Worm (Caenorhabditis elegans) whole organism, L3 larva: Measurements from ENCODE around the gene sor-1.
A peak's percentile ranks its signal among the peaks of the same experiment; 100 is the strongest.

Experiments
- R02D3.7 ChIP-seq: fragments of 150-350 bp; optimal IDR thresholded peaks from 2 replicates; lab custom pipeline; 2014; ENCODE audit warnings: missing biosample characterization, missing genetic modification characterization
- ZK546.5 ChIP-seq: sonication (generic microtip); optimal IDR thresholded peaks from 2 replicates; lab custom pipeline; 2017; ENCODE audit warnings: missing biosample characterization, missing genetic modification characterization
- aly-2 ChIP-seq: fragments of 150-350 bp; optimal IDR thresholded peaks from 2 replicates; lab custom pipeline; 2014; ENCODE audit warnings: missing biosample characterization, missing genetic modification characterization
- ama-1 ChIP-seq: fragments of 150-350 bp; optimal IDR thresholded peaks from 2 replicates; lab custom pipeline; 2018
- ceh-16 ChIP-seq: sonication (generic microtip); optimal IDR thresholded peaks from 2 replicates; lab custom pipeline; 2017; ENCODE audit warnings: missing biosample characterization, missing genetic modification characterization
- ceh-82 ChIP-seq: fragments of 150-350 bp; optimal IDR thresholded peaks from 2 replicates; lab custom pipeline; 2014; ENCODE audit warnings: missing biosample characterization, missing genetic modification characterization
- ceh-9 ChIP-seq: sonication (generic microtip); optimal IDR thresholded peaks from 2 replicates; lab custom pipeline; 2018; ENCODE audit warnings: missing biosample characterization, missing genetic modification characterization
- daf-12 ChIP-seq: fragments of 150-350 bp; optimal IDR thresholded peaks from 2 replicates; lab custom pipeline; 2014; ENCODE audit warnings: missing biosample characterization, missing genetic modification reagents, missing genetic modification characterization
- egl-27 ChIP-seq: sonication (generic microtip); optimal IDR thresholded peaks from 4 replicates; lab custom pipeline; 2017; ENCODE audit warnings: missing biosample characterization, missing genetic modification reagents, missing genetic modification characterization
- egl-5 ChIP-seq: fragments of 150-350 bp; optimal IDR thresholded peaks from 2 replicates; lab custom pipeline; 2017; ENCODE audit warnings: missing biosample characterization, missing genetic modification reagents, missing genetic modification characterization, inconsistent platforms
- elt-1 ChIP-seq: fragments of 150-350 bp; optimal IDR thresholded peaks from 2 replicates; lab custom pipeline; 2014; ENCODE audit warnings: missing biosample characterization, missing genetic modification characterization
- elt-2 ChIP-seq: sonication (generic microtip); optimal IDR thresholded peaks from 2 replicates; lab custom pipeline; 2016; ENCODE audit warnings: missing genetic modification reagents, mild to moderate bottlenecking, missing genetic modification characterization, missing compliant biosample characterization
- elt-3 ChIP-seq, 3 experiments: fragments of 150-350 bp in 1 of 3; sonication (generic microtip) in 2 of 3; optimal IDR thresholded peaks; 2 replicates in 2 of 3; 4 replicates in 1 of 3; lab custom pipeline; 2014 to 2017; ENCODE audit warnings: missing biosample characterization in 3 of 3, missing genetic modification characterization in 3 of 3
- eor-1 ChIP-seq, 2 experiments: fragments of 150-350 bp; optimal IDR thresholded peaks; 2 replicates each; lab custom pipeline; 2014 to 2018; ENCODE audit warnings: missing biosample characterization in 2 of 2, missing genetic modification characterization in 2 of 2
- fkh-10 ChIP-seq: sonication (generic microtip); optimal IDR thresholded peaks from 2 replicates; lab custom pipeline; 2017; ENCODE audit warnings: missing biosample characterization, missing genetic modification reagents, missing genetic modification characterization
- fkh-2 ChIP-seq: fragments of 150-350 bp; optimal IDR thresholded peaks from 2 replicates; lab custom pipeline; 2014; ENCODE audit warnings: missing biosample characterization, missing genetic modification reagents, missing genetic modification characterization
- fos-1 ChIP-seq: fragments of 150-350 bp; optimal IDR thresholded peaks from 2 replicates; lab custom pipeline; 2014; ENCODE audit warnings: missing biosample characterization, missing genetic modification characterization
- hmg-11 ChIP-seq: sonication (generic microtip); optimal IDR thresholded peaks from 2 replicates; lab custom pipeline; 2016; ENCODE audit warnings: missing genetic modification characterization, missing compliant biosample characterization
- jun-1 ChIP-seq: fragments of 150-350 bp; optimal IDR thresholded peaks from 2 replicates; lab custom pipeline; 2014; ENCODE audit warnings: missing biosample characterization, missing genetic modification reagents, missing genetic modification characterization
- lin-15B ChIP-seq: fragments of 150-350 bp; optimal IDR thresholded peaks from 2 replicates; lab custom pipeline; 2014; ENCODE audit warnings: missing biosample characterization, missing genetic modification characterization
- lin-39 ChIP-seq: fragments of 150-350 bp; optimal IDR thresholded peaks from 2 replicates; lab custom pipeline; 2018; ENCODE audit warnings: missing biosample characterization, missing genetic modification reagents, missing genetic modification characterization
- lsy-12 ChIP-seq: sonication (generic microtip); optimal IDR thresholded peaks from 2 replicates; lab custom pipeline; 2016; ENCODE audit warnings: mild to moderate bottlenecking, missing genetic modification characterization, missing compliant biosample characterization
- mdl-1 ChIP-seq: fragments of 150-350 bp; optimal IDR thresholded peaks from 2 replicates; lab custom pipeline; 2014; ENCODE audit warnings: missing biosample characterization, missing genetic modification characterization
- mml-1 ChIP-seq: fragments of 150-350 bp; sonication (generic microtip); optimal IDR thresholded peaks from 3 replicates; lab custom pipeline; 2014; ENCODE audit warnings: missing biosample characterization, missing genetic modification characterization
- nfya-1 ChIP-seq: sonication (generic microtip); optimal IDR thresholded peaks from 2 replicates; lab custom pipeline; 2017; ENCODE audit warnings: missing genetic modification characterization, mild to moderate bottlenecking, missing compliant biosample characterization, antibody characterized with exemption, moderate library complexity; ENCODE audit not compliant: insufficient read depth
- nhr-11 ChIP-seq: fragments of 150-350 bp; optimal IDR thresholded peaks from 2 replicates; lab custom pipeline; 2014; ENCODE audit warnings: missing biosample characterization, missing genetic modification characterization
- nhr-12 ChIP-seq: fragments of 150-350 bp; optimal IDR thresholded peaks from 2 replicates; lab custom pipeline; 2014; ENCODE audit warnings: missing biosample characterization, missing genetic modification characterization
- nhr-23 ChIP-seq: fragments of 150-350 bp; optimal IDR thresholded peaks from 2 replicates; lab custom pipeline; 2014; ENCODE audit warnings: missing biosample characterization, missing genetic modification reagents, missing genetic modification characterization
- nhr-237 ChIP-seq: fragments of 150-350 bp; optimal IDR thresholded peaks from 2 replicates; lab custom pipeline; 2014; ENCODE audit warnings: missing biosample characterization, missing genetic modification characterization
- nhr-25 ChIP-seq: sonication (generic microtip); optimal IDR thresholded peaks from 2 replicates; lab custom pipeline; 2017; ENCODE audit warnings: missing biosample characterization, missing genetic modification characterization
- nhr-28 ChIP-seq: fragments of 150-350 bp; optimal IDR thresholded peaks from 2 replicates; lab custom pipeline; 2014; ENCODE audit warnings: missing biosample characterization, missing genetic modification characterization
- nhr-43 ChIP-seq: sonication (generic microtip); optimal IDR thresholded peaks from 2 replicates; lab custom pipeline; 2016; ENCODE audit warnings: mild to moderate bottlenecking, missing genetic modification characterization, missing compliant biosample characterization; ENCODE audit not compliant: poor library complexity, severe bottlenecking
- nhr-67 ChIP-seq: fragments of 150-350 bp; optimal IDR thresholded peaks from 2 replicates; lab custom pipeline; 2014; ENCODE audit warnings: missing biosample characterization, missing genetic modification characterization
- nhr-76 ChIP-seq: fragments of 150-350 bp; sonication (generic microtip); optimal IDR thresholded peaks from 5 replicates; lab custom pipeline; 2014; ENCODE audit warnings: missing biosample characterization, missing genetic modification characterization
- nhr-77 ChIP-seq: fragments of 150-350 bp; optimal IDR thresholded peaks from 2 replicates; lab custom pipeline; 2014; ENCODE audit warnings: missing biosample characterization, missing genetic modification characterization
- pha-4 ChIP-seq: fragments of 150-350 bp; optimal IDR thresholded peaks from 2 replicates; lab custom pipeline; 2014; ENCODE audit warnings: missing biosample characterization, missing genetic modification reagents, missing genetic modification characterization
- pqm-1 ChIP-seq: fragments of 150-350 bp; optimal IDR thresholded peaks from 2 replicates; lab custom pipeline; 2017; ENCODE audit warnings: missing biosample characterization, missing genetic modification characterization, inconsistent platforms
- sea-2 ChIP-seq: fragments of 150-350 bp; sonication (generic microtip); optimal IDR thresholded peaks from 4 replicates; lab custom pipeline; 2014; ENCODE audit warnings: missing biosample characterization, missing genetic modification reagents, missing genetic modification characterization
- skn-1 ChIP-seq: fragments of 150-350 bp; optimal IDR thresholded peaks from 2 replicates; lab custom pipeline; 2014; ENCODE audit warnings: missing biosample characterization, missing genetic modification characterization
- snpc-4 ChIP-seq: fragments of 150-350 bp; optimal IDR thresholded peaks from 2 replicates; lab custom pipeline; 2014; ENCODE audit warnings: missing biosample characterization, missing genetic modification characterization
- tbx-2 ChIP-seq: sonication (generic microtip); optimal IDR thresholded peaks from 2 replicates; lab custom pipeline; 2016; ENCODE audit warnings: mild to moderate bottlenecking, missing genetic modification characterization, missing compliant biosample characterization
- unc-39 ChIP-seq: sonication (generic microtip); optimal IDR thresholded peaks from 4 replicates; lab custom pipeline; 2017; ENCODE audit warnings: missing biosample characterization, missing genetic modification characterization
- unc-62 ChIP-seq: fragments of 150-350 bp; sonication (generic microtip); optimal IDR thresholded peaks from 4 replicates; lab custom pipeline; 2014; ENCODE audit warnings: missing biosample characterization, missing genetic modification reagents, missing genetic modification characterization
- zag-1 ChIP-seq: fragments of 150-350 bp; optimal IDR thresholded peaks from 2 replicates; lab custom pipeline; 2014; ENCODE audit warnings: missing biosample characterization, missing genetic modification characterization
- ztf-11 ChIP-seq: fragments of 150-350 bp; optimal IDR thresholded peaks from 2 replicates; lab custom pipeline; 2014; ENCODE audit warnings: missing biosample characterization, missing genetic modification characterization
- ztf-4 ChIP-seq: fragments of 150-350 bp; optimal IDR thresholded peaks from 2 replicates; lab custom pipeline; 2014; ENCODE audit warnings: missing biosample characterization, missing genetic modification characterization

Gene sor-1

DNA sequence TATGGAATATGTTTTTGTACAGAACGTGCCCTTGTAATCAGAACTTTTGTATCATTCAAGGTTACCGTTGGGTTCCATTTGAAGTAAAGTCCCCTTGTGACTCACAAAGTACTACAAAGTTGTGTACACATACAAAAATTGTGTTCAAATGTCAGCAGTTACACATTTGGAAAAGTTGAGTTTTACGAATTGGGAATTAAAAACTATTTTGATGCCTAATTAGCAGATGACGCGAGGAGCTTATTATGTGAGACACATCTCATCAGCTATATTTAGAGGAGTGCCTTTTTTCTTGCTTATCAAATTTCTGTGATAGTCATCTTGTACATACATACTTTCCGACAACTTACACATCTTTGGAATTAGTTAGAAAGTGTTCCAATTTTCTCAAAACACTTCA, 4.5 kb upstream of the sor-1 start:
- TF ChIP-seq egl-5 (tag; lab: Kevin White, UChicago) (no peak), pha-4 (tag; lab: Kevin White, UChicago) (peak; percentile 32), mdl-1 (tag; lab: Kevin White, UChicago) (no peak), nhr-25 (no peak), ZK546.5 (tag; lab: Kevin White, UChicago) (no peak), unc-39 (tag; lab: Kevin White, UChicago) (no peak)
- TF ChIP-seq, all 47 proteins: peak for 1

DNA sequence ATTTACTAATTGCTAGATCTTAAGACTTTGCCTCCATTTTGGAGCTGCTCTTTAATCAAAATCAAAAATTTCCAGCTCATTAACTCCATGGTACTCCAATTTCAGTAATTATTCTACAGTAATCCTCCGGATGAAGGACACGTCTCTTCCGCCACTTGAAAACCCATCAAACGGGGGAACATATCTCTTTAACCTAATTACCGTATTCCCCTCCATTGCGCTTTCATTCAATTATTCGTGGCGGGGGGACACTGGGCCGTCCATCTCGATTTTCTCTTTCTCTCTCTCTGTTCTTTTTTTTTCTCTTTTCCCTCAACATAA, 1.1 kb upstream of the sor-1 start:
- TF ChIP-seq nhr-28 (tag; lab: Kevin White, UChicago) (no peak), pha-4 (tag; lab: Kevin White, UChicago) (no peak), egl-27 (tag; lab: Kevin White, UChicago) (no peak), nhr-23 (tag; lab: Kevin White, UChicago) (no peak), lsy-12 (no peak), unc-62 (GFP tag; lab: Kevin White, UChicago) (no peak), nhr-76 (no peak), fos-1 (tag; lab: Kevin White, UChicago) (no peak), egl-5 (tag; lab: Kevin White, UChicago) (no peak), fkh-2 (tag; lab: Kevin White, UChicago) (no peak)

DNA sequence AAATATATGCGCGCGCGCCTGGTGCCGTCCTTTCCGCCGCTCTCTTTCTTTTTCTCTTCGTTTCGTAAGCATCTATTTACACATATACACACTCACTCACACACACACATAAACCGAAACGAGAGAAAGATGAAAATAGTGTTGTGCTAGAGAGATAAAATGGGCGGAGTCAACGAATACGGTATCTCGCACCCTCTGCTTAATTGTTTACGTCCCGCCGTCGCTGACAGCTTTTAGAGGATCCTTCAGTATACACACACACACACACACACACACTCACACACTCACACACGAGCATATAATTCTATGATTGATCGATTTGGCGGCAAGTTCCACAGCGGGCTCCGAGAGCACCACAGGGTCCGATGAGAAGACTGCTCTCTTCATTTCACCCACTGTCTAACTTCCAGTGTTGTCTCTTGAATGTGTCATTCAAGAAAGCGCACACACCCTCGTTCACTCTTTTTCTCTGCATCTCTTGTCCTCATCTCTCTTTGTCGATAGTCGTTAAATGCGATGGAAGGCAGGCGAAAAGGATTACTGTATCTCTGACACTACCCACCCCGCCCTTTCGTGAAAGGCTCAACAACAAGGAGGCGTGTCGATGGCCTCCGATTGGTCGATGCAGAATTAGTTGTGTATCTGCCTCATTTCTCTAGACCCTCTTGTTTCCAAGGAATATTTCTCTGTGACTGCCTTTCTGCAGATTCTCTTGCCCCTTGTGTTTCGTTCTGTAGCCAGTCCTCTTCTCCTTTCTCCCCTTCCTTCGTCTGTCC, 588 bp upstream of the sor-1 start:
- TF ChIP-seq eor-1 (tag; optimal IDR thresholded peaks at IDR 0.05; lab: Kevin White, UChicago) (no peak), fkh-2 (tag; lab: Kevin White, UChicago) (peak; percentile 85), elt-2 (tag; lab: Kevin White, UChicago) (peak; percentile 77), ZK546.5 (tag; lab: Kevin White, UChicago) (peak; percentile 5), jun-1 (peak; percentile 67), nhr-43 (peak; percentile 43), elt-3 (tag; optimal IDR thresholded peaks at IDR 0.05; lab: Kevin White, UChicago) (no peak), pqm-1 (tag; lab: Kevin White, UChicago) (peak; percentile 79), sea-2 (GFP tag; lab: Kevin White, UChicago) (peak; percentile 35), daf-12 (tag; lab: Kevin White, UChicago) (no peak), nhr-23 (tag; lab: Kevin White, UChicago) (peak; percentile 89), nhr-76 (no peak), aly-2 (tag; lab: Kevin White, UChicago) (no peak), zag-1 (tag; lab: Kevin White, UChicago) (peak; percentile 82), nhr-12 (tag; lab: Kevin White, UChicago) (no peak), unc-39 (tag; lab: Kevin White, UChicago) (peak; percentile 30), egl-5 (tag; lab: Kevin White, UChicago) (peak; percentile 93), tbx-2 (tag; lab: Kevin White, UChicago) (peak; percentile 76), ceh-9 (tag; lab: Kevin White, UChicago) (no peak), nhr-77 (tag; lab: Kevin White, UChicago) (no peak), skn-1 (tag; lab: Kevin White, UChicago) (peak; percentile 32), ztf-4 (tag; lab: Kevin White, UChicago) (no peak), pha-4 (tag; lab: Kevin White, UChicago) (peak; percentile 86), unc-62 (GFP tag; lab: Kevin White, UChicago) (peak; percentile 94), ceh-16 (tag; lab: Kevin White, UChicago) (no peak), nhr-28 (tag; lab: Kevin White, UChicago) (no peak), nhr-67 (tag; lab: Kevin White, UChicago) (no peak), lin-39 (tag; lab: Kevin White, UChicago) (peak; percentile 91), fos-1 (tag; lab: Kevin White, UChicago) (no peak), ztf-11 (peak; percentile 24), ceh-82 (tag; lab: Kevin White, UChicago) (peak; percentile 89), mml-1 (no peak), R02D3.7 (tag; lab: Kevin White, UChicago) (peak; percentile 86), nhr-11 (peak; percentile 67), egl-27 (tag; lab: Kevin White, UChicago) (no peak), nfya-1 (tag; lab: Kevin White, UChicago) (peak; percentile 100), lin-15B (peak; percentile 94), elt-1 (tag; lab: Kevin White, UChicago) (peak; percentile 53), snpc-4 (tag; lab: Kevin White, UChicago) (peak; percentile 79), ama-1 (lab: Kevin White, UChicago) (no peak), hmg-11 (peak; percentile 76), mdl-1 (tag; lab: Kevin White, UChicago) (peak; percentile 74), nhr-237 (tag; lab: Kevin White, UChicago) (no peak), fkh-10 (GFP tag; lab: Kevin White, UChicago) (peak; percentile 58), lsy-12 (peak; percentile 95), nhr-25 (peak; percentile 91)
